Fruit fly (Drosophila melanogaster) whole organism, prepupa: ENCODE data around the gene CG18558.

Experiments
- Blimp-1 ChIP-seq: fragments of 200-800 bp; sonication (Bioruptor generic); optimal IDR thresholded peaks from 3 replicates; lab custom pipeline; 2017; ENCODE audit warnings: missing biosample characterization, missing genetic modification characterization, mild to moderate bottlenecking, moderate library complexity, missing genetic modification reagents
- CG10631 ChIP-seq: fragments of 200-800 bp; sonication (Bioruptor generic); optimal IDR thresholded peaks from 2 replicates; lab custom pipeline; 2016; ENCODE audit warnings: missing biosample characterization, missing genetic modification characterization
- CG10669 ChIP-seq: fragments of 200-800 bp; sonication (Bioruptor generic); optimal IDR thresholded peaks from 3 replicates; lab custom pipeline; 2018; ENCODE audit warnings: missing biosample characterization, mild to moderate bottlenecking, missing genetic modification characterization, moderate library complexity
- CG11294 ChIP-seq: fragments of 200-800 bp; sonication (Bioruptor generic); IDR thresholded peaks from 2 replicates; pipeline ENCODE4 v1.3.6; 2022; ENCODE audit warnings: missing biosample characterization, missing genetic modification characterization
- CG11762 ChIP-seq: fragments of 200-800 bp; sonication (Bioruptor generic); optimal IDR thresholded peaks from 3 replicates; lab custom pipeline; 2016; ENCODE audit warnings: missing biosample characterization, missing genetic modification characterization; ENCODE audit not compliant: insufficient read depth
- CG11902 ChIP-seq: fragments of 200-800 bp; sonication (Bioruptor generic); optimal IDR thresholded peaks from 3 replicates; lab custom pipeline; 2016; ENCODE audit warnings: missing biosample characterization, missing genetic modification characterization
- CG15336 ChIP-seq: fragments of 200-800 bp; sonication (Bioruptor generic); IDR thresholded peaks from 2 replicates; pipeline ENCODE4 v1.3.6; 2022; ENCODE audit warnings: missing biosample characterization, missing genetic modification characterization
- CG1621 ChIP-seq: fragments of 200-800 bp; sonication (Bioruptor generic); optimal IDR thresholded peaks from 3 replicates; lab custom pipeline; 2018; ENCODE audit warnings: missing biosample characterization, mild to moderate bottlenecking, missing genetic modification characterization
- CG16779 ChIP-seq: fragments of 200-800 bp; sonication (Bioruptor generic); optimal IDR thresholded peaks from 3 replicates; lab custom pipeline; 2017; ENCODE audit warnings: missing biosample characterization, mild to moderate bottlenecking, missing genetic modification characterization
- CG3032 ChIP-seq: fragments of 200-800 bp; optimal IDR thresholded peaks from 2 replicates; lab custom pipeline; 2019; ENCODE audit warnings: missing biosample characterization, mild to moderate bottlenecking, missing genetic modification characterization, moderate library complexity
- CG31627 ChIP-seq: fragments of 200-800 bp; sonication (Bioruptor generic); optimal IDR thresholded peaks from 3 replicates; lab custom pipeline; 2016; ENCODE audit warnings: missing biosample characterization, missing genetic modification characterization
- CG34406 ChIP-seq: fragments of 200-800 bp; sonication (Bioruptor generic); optimal IDR thresholded peaks from 3 replicates; lab custom pipeline; 2016; ENCODE audit warnings: missing biosample characterization, missing genetic modification characterization
- CG3919 ChIP-seq: fragments of 200-800 bp; sonication (Bioruptor generic); optimal IDR thresholded peaks from 3 replicates; lab custom pipeline; 2016; ENCODE audit warnings: missing biosample characterization, missing genetic modification characterization
- CG4318 ChIP-seq: fragments of 200-800 bp; sonication (Bioruptor generic); optimal IDR thresholded peaks from 3 replicates; lab custom pipeline; 2017; ENCODE audit warnings: missing biosample characterization, mild to moderate bottlenecking, missing genetic modification characterization
- CG6163 ChIP-seq: fragments of 200-800 bp; sonication (Bioruptor generic); IDR thresholded peaks from 3 replicates; pipeline ENCODE4 v1.3.6; 2022; ENCODE audit warnings: missing biosample characterization, missing genetic modification characterization
- CG6276 ChIP-seq: fragments of 200-800 bp; sonication (Bioruptor generic); optimal IDR thresholded peaks from 2 replicates; lab custom pipeline; 2017; ENCODE audit warnings: missing biosample characterization, mild to moderate bottlenecking, missing genetic modification characterization
- CG6792 ChIP-seq: fragments of 200-800 bp; sonication (Bioruptor generic); optimal IDR thresholded peaks from 3 replicates; lab custom pipeline; 2016; ENCODE audit warnings: missing biosample characterization, missing genetic modification characterization
- CG6808 ChIP-seq: fragments of 200-800 bp; sonication (Bioruptor generic); optimal IDR thresholded peaks from 3 replicates; lab custom pipeline; 2017; ENCODE audit warnings: missing biosample characterization, missing genetic modification characterization, mild to moderate bottlenecking, moderate library complexity, missing genetic modification reagents
- CG6854 ChIP-seq: fragments of 200-800 bp; sonication (Bioruptor generic); optimal IDR thresholded peaks from 2 replicates; lab custom pipeline; 2017; ENCODE audit warnings: missing biosample characterization, mild to moderate bottlenecking, missing genetic modification characterization
- CG7368 ChIP-seq: fragments of 200-800 bp; sonication (Bioruptor generic); optimal IDR thresholded peaks from 3 replicates; lab custom pipeline; 2016; ENCODE audit warnings: missing biosample characterization, missing genetic modification characterization
- CG8632 ChIP-seq: fragments of 200-800 bp; sonication (Bioruptor generic); optimal IDR thresholded peaks from 3 replicates; lab custom pipeline; 2016; ENCODE audit warnings: missing biosample characterization, missing genetic modification characterization
- CG9139 ChIP-seq: fragments of 200-800 bp; sonication (Bioruptor generic); optimal IDR thresholded peaks from 3 replicates; lab custom pipeline; 2017; ENCODE audit warnings: missing biosample characterization, mild to moderate bottlenecking, missing genetic modification characterization
- Eip75B ChIP-seq: fragments of 200-800 bp; sonication (Bioruptor generic); optimal IDR thresholded peaks from 3 replicates; lab custom pipeline; 2016; ENCODE audit warnings: missing biosample characterization, missing genetic modification characterization
- Eip78C ChIP-seq: fragments of 200-800 bp; sonication (Bioruptor generic); peaks from one replicate; lab custom pipeline; 2016; ENCODE audit warnings: missing biosample characterization, missing genetic modification characterization
- Eip93F ChIP-seq: fragments of 200-800 bp; sonication (Bioruptor generic); optimal IDR thresholded peaks from 2 replicates; lab custom pipeline; 2016; ENCODE audit warnings: missing biosample characterization, mild to moderate bottlenecking, missing genetic modification characterization
- Ets96B ChIP-seq: fragments of 200-800 bp; optimal IDR thresholded peaks from 2 replicates; lab custom pipeline; 2019; ENCODE audit warnings: missing biosample characterization, mild to moderate bottlenecking, missing genetic modification characterization, moderate library complexity
- Gug ChIP-seq: fragments of 200-800 bp; sonication (Bioruptor generic); IDR thresholded peaks from 2 replicates; pipeline ENCODE4 v1.3.6; 2022; ENCODE audit warnings: missing biosample characterization, missing genetic modification characterization
- Hr38 ChIP-seq: sonication (Bioruptor generic); optimal IDR thresholded peaks from 2 replicates; lab custom pipeline; 2016; ENCODE audit warnings: missing biosample characterization, missing genetic modification characterization
- Hr39 ChIP-seq: fragments of 200-800 bp; sonication (Bioruptor generic); optimal IDR thresholded peaks from 2 replicates; lab custom pipeline; 2016; ENCODE audit warnings: missing biosample characterization, missing genetic modification characterization
- Hr4 ChIP-seq: fragments of 200-800 bp; sonication (Bioruptor generic); optimal IDR thresholded peaks from 3 replicates; lab custom pipeline; 2016; ENCODE audit warnings: missing biosample characterization, missing genetic modification characterization
- Lpt ChIP-seq: fragments of 200-800 bp; sonication (Bioruptor generic); optimal IDR thresholded peaks from 3 replicates; lab custom pipeline; 2016; ENCODE audit warnings: missing biosample characterization, missing genetic modification characterization
- Met ChIP-seq: fragments of 200-800 bp; sonication (Bioruptor generic); optimal IDR thresholded peaks from 3 replicates; lab custom pipeline; 2016; ENCODE audit warnings: missing biosample characterization, missing genetic modification characterization
- OdsH ChIP-seq: fragments of 200-800 bp; sonication (Bioruptor generic); optimal IDR thresholded peaks from 3 replicates; lab custom pipeline; 2016; ENCODE audit warnings: missing biosample characterization, missing genetic modification characterization
- Smox ChIP-seq: fragments of 200-800 bp; sonication (Bioruptor generic); optimal IDR thresholded peaks from 3 replicates; lab custom pipeline; 2016; ENCODE audit warnings: missing biosample characterization, missing genetic modification characterization
- Sox102F ChIP-seq: fragments of 200-800 bp; sonication (Bioruptor generic); optimal IDR thresholded peaks from 2 replicates; lab custom pipeline; 2016; ENCODE audit warnings: missing biosample characterization, mild to moderate bottlenecking, missing genetic modification characterization
- Sox14 ChIP-seq: fragments of 200-800 bp; sonication (Bioruptor generic); optimal IDR thresholded peaks from 3 replicates; lab custom pipeline; 2016; ENCODE audit warnings: missing biosample characterization, missing genetic modification characterization
- Sox15 ChIP-seq: fragments of 200-800 bp; sonication (Bioruptor generic); optimal IDR thresholded peaks from 3 replicates; lab custom pipeline; 2016; ENCODE audit warnings: missing biosample characterization, missing genetic modification characterization
- achi ChIP-seq: fragments of 200-800 bp; sonication (Bioruptor generic); optimal IDR thresholded peaks from 3 replicates; lab custom pipeline; 2016; ENCODE audit warnings: missing biosample characterization, missing genetic modification characterization
- acj6 ChIP-seq: fragments of 200-800 bp; sonication (Bioruptor generic); optimal IDR thresholded peaks from 3 replicates; lab custom pipeline; 2016; ENCODE audit warnings: missing biosample characterization, missing genetic modification characterization
- dac ChIP-seq: fragments of 200-800 bp; sonication (Bioruptor generic); optimal IDR thresholded peaks from 2 replicates; lab custom pipeline; 2017; ENCODE audit warnings: missing biosample characterization, mild to moderate bottlenecking, missing genetic modification characterization
- dsx ChIP-seq: fragments of 200-800 bp; optimal IDR thresholded peaks from 3 replicates; lab custom pipeline; 2019; ENCODE audit warnings: missing biosample characterization, mild to moderate bottlenecking, missing genetic modification characterization, moderate library complexity; ENCODE audit not compliant: poor library complexity, severe bottlenecking
- esn ChIP-seq: fragments of 200-800 bp; sonication (Bioruptor generic); optimal IDR thresholded peaks from 2 replicates; lab custom pipeline; 2016; ENCODE audit warnings: missing biosample characterization, mild to moderate bottlenecking, missing genetic modification characterization, moderate library complexity
- fd59A ChIP-seq: fragments of 200-800 bp; sonication (Bioruptor generic); optimal IDR thresholded peaks from 2 replicates; lab custom pipeline; 2017; ENCODE audit warnings: missing biosample characterization, mild to moderate bottlenecking, missing genetic modification characterization, missing genetic modification reagents
- fd85E ChIP-seq: fragments of 200-800 bp; sonication (Bioruptor generic); optimal IDR thresholded peaks from 3 replicates; lab custom pipeline; 2016; ENCODE audit warnings: missing biosample characterization, missing genetic modification characterization
- fkh ChIP-seq: fragments of 200-800 bp; sonication (Bioruptor generic); optimal IDR thresholded peaks from 3 replicates; lab custom pipeline; 2017; ENCODE audit warnings: missing biosample characterization, mild to moderate bottlenecking, missing genetic modification characterization, moderate library complexity
- lz ChIP-seq: fragments of 200-800 bp; sonication (Bioruptor generic); optimal IDR thresholded peaks from 3 replicates; lab custom pipeline; 2016; ENCODE audit warnings: missing biosample characterization, missing genetic modification characterization
- net ChIP-seq: fragments of 200-800 bp; sonication (Bioruptor generic); optimal IDR thresholded peaks from 3 replicates; lab custom pipeline; 2016; ENCODE audit warnings: missing biosample characterization, missing genetic modification characterization
- salr ChIP-seq, 2 experiments: fragments of 200-800 bp; sonication (Bioruptor generic); optimal IDR thresholded peaks; 3 replicates each; lab custom pipeline; 2016 to 2018; ENCODE audit warnings: missing biosample characterization in 2 of 2, missing genetic modification characterization in 2 of 2, mild to moderate bottlenecking in 1 of 2
- spab ChIP-seq: fragments of 200-800 bp; sonication (Bioruptor generic); optimal IDR thresholded peaks from 2 replicates; lab custom pipeline; 2017; ENCODE audit warnings: missing biosample characterization, mild to moderate bottlenecking, missing genetic modification characterization, missing genetic modification reagents
- ss ChIP-seq, 2 experiments: fragments of 200-800 bp; sonication (Bioruptor generic); optimal IDR thresholded peaks; 2 replicates in 1 of 2; 3 replicates in 1 of 2; lab custom pipeline; 2017 to 2018; ENCODE audit warnings: mild to moderate bottlenecking in 2 of 2, missing biosample characterization in 2 of 2, missing genetic modification characterization in 2 of 2, moderate library complexity in 1 of 2
- svp ChIP-seq: fragments of 200-800 bp; sonication (Bioruptor generic); peaks from one replicate; lab custom pipeline; 2016; ENCODE audit warnings: missing biosample characterization, missing genetic modification characterization
- topi ChIP-seq: fragments of 200-800 bp; sonication (Bioruptor generic); optimal IDR thresholded peaks from 3 replicates; lab custom pipeline; 2016; ENCODE audit warnings: missing biosample characterization, missing genetic modification characterization

CG18558 gene

DNA sequence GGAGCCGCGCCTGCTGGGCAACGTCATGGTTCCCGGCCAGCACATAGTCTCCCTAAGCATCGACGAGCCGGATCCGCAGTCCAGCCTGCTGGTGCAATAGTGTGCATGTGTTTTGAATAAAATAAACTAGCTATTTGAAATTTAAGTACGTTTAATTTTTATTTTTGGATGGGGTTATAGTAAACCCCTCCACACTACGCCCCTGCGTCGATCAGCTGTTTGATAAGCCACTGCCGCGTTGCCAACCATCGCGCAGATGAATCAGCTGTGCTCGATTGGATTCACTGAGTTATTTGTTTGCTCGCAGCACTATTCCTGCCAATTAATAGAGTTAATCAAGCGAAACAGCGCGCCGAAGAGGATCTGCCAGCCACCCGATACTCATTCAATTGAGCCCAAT lies 34.5 kb upstream of the CG18558 start, which contains the start of gene RabGGTb:
Gene RabGGTb (plus strand): TSS at position 254 of the 400 bp plus-strand sequence.
- TF ChIP-seq esn (GFP tag; lab: Kevin White, UChicago): peak; percentile 65
- peak; percentile 57 for TF ChIP-seq Sox14
- TF ChIP-seq CG3032 (tag; lab: Kevin White, UChicago): peak; percentile 51
- TF ChIP-seq net (GFP tag; lab: Kevin White, UChicago): peak; percentile 59
- TF ChIP-seq CG1621 (tag; lab: Kevin White, UChicago): peak; percentile 34
- TF ChIP-seq fd59A (GFP tag; lab: Kevin White, UChicago): peak; percentile 21
- no peak for TF ChIP-seq Hr38
- no peak for TF ChIP-seq salr (GFP tag; optimal IDR thresholded peaks at IDR 0.05; lab: Kevin White, UChicago)
- TF ChIP-seq Eip93F: no peak
- TF ChIP-seq CG6854 (GFP tag; lab: Kevin White, UChicago): peak; percentile 29
- TF ChIP-seq lz (GFP tag; lab: Kevin White, UChicago): peak; percentile 84
- no peak for TF ChIP-seq spab (GFP tag; lab: Kevin White, UChicago)
- no peak for TF ChIP-seq CG9139
- TF ChIP-seq CG11902 (GFP tag; lab: Kevin White, UChicago): peak; percentile 15
- peak; percentile 54 for TF ChIP-seq Gug (GFP tag; lab: Robert Waterston, UW)
- no peak for TF ChIP-seq CG4318 (GFP tag; lab: Kevin White, UChicago)
- TF ChIP-seq CG34406: peak; percentile 48
- TF ChIP-seq CG11294 (GFP tag; lab: Robert Waterston, UW): peak; percentile 33; the same call in 1 of the 2 replicates
- TF ChIP-seq CG15336 (GFP tag; lab: Robert Waterston, UW): peak; percentile 60
- TF ChIP-seq fd85E: no peak
- peak; percentile 77 for TF ChIP-seq Hr39 (GFP tag; lab: Kevin White, UChicago)
- peak; percentile 44 for TF ChIP-seq Sox102F
- no peak for TF ChIP-seq Blimp-1 (GFP tag; lab: Kevin White, UChicago)
- peak; percentile 46 for TF ChIP-seq CG10631 (GFP tag; lab: Kevin White, UChicago)
- TF ChIP-seq CG8632 (GFP tag; lab: Kevin White, UChicago): no peak
- peak; percentile 45 for TF ChIP-seq Hr4
- no peak for TF ChIP-seq CG16779 (tag; lab: Kevin White, UChicago)
- peak; percentile 21 for TF ChIP-seq Ets96B
- peak; percentile 80 for TF ChIP-seq svp
- TF ChIP-seq ss (GFP tag; optimal IDR thresholded peaks at IDR 0.05; lab: Kevin White, UChicago): peak in 1 of 2 experiments; percentile 12
- peak; percentile 21 for TF ChIP-seq CG6276 (GFP tag; lab: Kevin White, UChicago)
- peak; percentile 45 for TF ChIP-seq OdsH
- peak; percentile 57 for TF ChIP-seq CG3919 (GFP tag; lab: Kevin White, UChicago)
- TF ChIP-seq Eip75B: peak; percentile 52
- TF ChIP-seq CG11762: peak; percentile 39
- TF ChIP-seq CG31627 (GFP tag; lab: Kevin White, UChicago): peak; percentile 60
- TF ChIP-seq Eip78C (GFP tag; lab: Kevin White, UChicago): peak; percentile 75
- no peak for TF ChIP-seq dac (GFP tag; lab: Kevin White, UChicago)
- no peak for TF ChIP-seq Lpt (GFP tag; lab: Kevin White, UChicago)
- peak; percentile 39 for TF ChIP-seq CG6792
- peak; percentile 17 for TF ChIP-seq CG10669
- peak; percentile 12 for TF ChIP-seq CG7368 (GFP tag; lab: Kevin White, UChicago)
- peak; percentile 63 for TF ChIP-seq Met (GFP tag; lab: Kevin White, UChicago)
- TF ChIP-seq topi: peak; percentile 54
- TF ChIP-seq Smox (GFP tag; lab: Kevin White, UChicago): peak; percentile 68
- TF ChIP-seq dsx (GFP tag; lab: Kevin White, UChicago): no peak
- TF ChIP-seq acj6: peak; percentile 72
- peak; percentile 35 for TF ChIP-seq CG6808 (GFP tag; lab: Kevin White, UChicago)
- TF ChIP-seq achi (GFP tag; lab: Kevin White, UChicago): peak; percentile 46
- no peak for TF ChIP-seq fkh (GFP tag; lab: Kevin White, UChicago)
- TF ChIP-seq Sox15 (GFP tag; lab: Kevin White, UChicago): no peak
- TF ChIP-seq CG6163: peak; percentile 86
